Fruit fly (Drosophila melanogaster): ENCODE data around the gene CG32191.

Gene CG32191

dm6 chr3L:17846982-17847355 is 38.0 kb upstream of the CG32191 start (continued):
- no peak for TF ChIP-seq CG15514 (GFP tag; optimal IDR thresholded peaks at IDR 0.05)
- TF ChIP-seq scrt (GFP tag; optimal IDR thresholded peaks at IDR 0.05) = no peak
- TF ChIP-seq CG13775 (GFP tag; optimal IDR thresholded peaks at IDR 0.05) = no peak
- 0 out of 2 replicates have a peak, but pooled peaks have one; percentile 11 for TF ChIP-seq CG11247 (GFP tag; IDR thresholded peaks at IDR 0.05)
- TF ChIP-seq bcd (GFP tag; optimal IDR thresholded peaks at IDR 0.05) = no peak
- no peak for TF ChIP-seq CG2712 (tag; optimal IDR thresholded peaks at IDR 0.05)
- no peak; the same call in 1 of the 2 replicates for TF ChIP-seq CG9215 (GFP tag; IDR thresholded peaks at IDR 0.05)
- TF ChIP-seq CG8290 (GFP tag; optimal IDR thresholded peaks at IDR 0.05) = no peak
- peak in 1 of 2 experiments; percentile 64 for TF ChIP-seq CG8290 (tag; optimal IDR thresholded peaks at IDR 0.05)
- TF ChIP-seq CG1024 (GFP tag; IDR thresholded peaks at IDR 0.05) = no peak
- no peak for TF ChIP-seq tx (GFP tag; optimal IDR thresholded peaks at IDR 0.05)
- no peak for TF ChIP-seq CG8924 (tag; optimal IDR thresholded peaks at IDR 0.05)
- no peak for TF ChIP-seq CG31365 (tag; optimal IDR thresholded peaks at IDR 0.05)
- 0 out of 2 replicates have a peak, but pooled peaks have one; percentile 23 for TF ChIP-seq al (GFP tag; IDR thresholded peaks at IDR 0.05)
- TF ChIP-seq abd-A (tag; optimal IDR thresholded peaks at IDR 0.05) = no peak
- no peak for TF ChIP-seq fd64A (GFP tag; optimal IDR thresholded peaks at IDR 0.05)
- TF ChIP-seq Sin3A (optimal IDR thresholded peaks at IDR 0.05) = peak; percentile 24
- TF ChIP-seq seq (GFP tag; IDR thresholded peaks at IDR 0.05) = no peak
- TF ChIP-seq gem (tag; optimal IDR thresholded peaks at IDR 0.05) = no peak
- no peak for TF ChIP-seq ATbp (GFP tag; optimal IDR thresholded peaks at IDR 0.05)
- TF ChIP-seq vvl (GFP tag; IDR thresholded peaks at IDR 0.05) = no peak; the same call in 1 of the 2 replicates
- 0 out of 3 replicates have a peak, but pooled peaks have one; percentile 15 for TF ChIP-seq dysf (GFP tag; IDR thresholded peaks at IDR 0.05)
- no peak for TF ChIP-seq CG4328 (GFP tag; optimal IDR thresholded peaks at IDR 0.05)
- no peak for TF ChIP-seq toy (GFP tag; IDR thresholded peaks at IDR 0.05)
- TF ChIP-seq pfk (GFP tag; optimal IDR thresholded peaks at IDR 0.05) = no peak
- TF ChIP-seq D19B (GFP tag; optimal IDR thresholded peaks at IDR 0.05) = no peak
- TF ChIP-seq CG6272 (GFP tag; IDR thresholded peaks at IDR 0.05) = no peak
- TF ChIP-seq Bdp1 (GFP tag; optimal IDR thresholded peaks at IDR 0.05) = no peak
- TF ChIP-seq stwl (tag; optimal IDR thresholded peaks at IDR 0.05) = no peak
- no peak for TF ChIP-seq HLH3B (GFP tag; IDR thresholded peaks at IDR 0.05)
- TF ChIP-seq CG10543 (GFP tag; optimal IDR thresholded peaks at IDR 0.05) = no peak
- no peak for TF ChIP-seq Kr (GFP tag; optimal IDR thresholded peaks at IDR 0.05)
- TF ChIP-seq CG5245 (GFP tag; optimal IDR thresholded peaks at IDR 0.05) = no peak
- TF ChIP-seq CG18619 (GFP tag; optimal IDR thresholded peaks at IDR 0.05) = no peak
- TF ChIP-seq so (GFP tag; IDR thresholded peaks at IDR 0.05) = no peak
- TF ChIP-seq emc (GFP tag; optimal IDR thresholded peaks at IDR 0.05) = no peak
- TF ChIP-seq B-H1 (GFP tag; IDR thresholded peaks at IDR 0.05) = no peak
- TF ChIP-seq sqz (GFP tag; optimal IDR thresholded peaks at IDR 0.05) = no peak
- no peak for TF ChIP-seq kay (GFP tag; optimal IDR thresholded peaks at IDR 0.05)
- no peak for TF ChIP-seq ara (GFP tag; IDR thresholded peaks at IDR 0.05)
- no peak for TF ChIP-seq phol (tag; optimal IDR thresholded peaks at IDR 0.05)
- TF ChIP-seq lab (GFP tag; optimal IDR thresholded peaks at IDR 0.05) = no peak
- no peak for TF ChIP-seq lola (GFP tag; optimal IDR thresholded peaks at IDR 0.05)
- TF ChIP-seq her (GFP tag; optimal IDR thresholded peaks at IDR 0.05) = no peak
- TF ChIP-seq CG6689 (GFP tag; IDR thresholded peaks at IDR 0.05) = no peak
- no peak for TF ChIP-seq CG31388 (GFP tag; optimal IDR thresholded peaks at IDR 0.05)
- TF ChIP-seq CG13287 (GFP tag; IDR thresholded peaks at IDR 0.05; ENCODE audit: partially characterized antibody) = peak; percentile 68
- TF ChIP-seq Usf (GFP tag; optimal IDR thresholded peaks at IDR 0.05) = no peak
- TF ChIP-seq hkb (optimal IDR thresholded peaks at IDR 0.05) = no peak
- no peak for TF ChIP-seq hkb (GFP tag; IDR thresholded peaks at IDR 0.05)
- no peak for TF ChIP-seq Lim3 (GFP tag; IDR thresholded peaks at IDR 0.05)
- no peak for TF ChIP-seq Bteb2 (GFP tag; optimal IDR thresholded peaks at IDR 0.05)
- TF ChIP-seq org-1 (GFP tag; optimal IDR thresholded peaks at IDR 0.05) = no peak

Measured in whole organism, embryonic.